Fruit fly (Drosophila melanogaster): ENCODE measurements around the gene CG11756.
A peak's percentile ranks its signal among the peaks of the same experiment; 100 is the strongest.

Gene CG11756

dm6 chrX:11350505-11351327 lies 2.8 kb downstream of the CG11756 start, which contains the start of gene CG1737 (continued):
- TF ChIP-seq CG15696 (tag; optimal IDR thresholded peaks at IDR 0.05) (no peak), disco-r (GFP tag; optimal IDR thresholded peaks at IDR 0.05) (no peak), pzg (GFP tag; optimal IDR thresholded peaks at IDR 0.05) (peak; percentile 50), Kr (GFP tag; optimal IDR thresholded peaks at IDR 0.05) (no peak), ase (GFP tag; IDR thresholded peaks at IDR 0.05) (no peak), CrebB (tag; optimal IDR thresholded peaks at IDR 0.05) (peak; percentile 27), Fer2 (tag; optimal IDR thresholded peaks at IDR 0.05) (no peak), klu (GFP tag; IDR thresholded peaks at IDR 0.05) (no peak), CG7928 (GFP tag; optimal IDR thresholded peaks at IDR 0.05) (no peak), CG11398 (GFP tag; optimal IDR thresholded peaks at IDR 0.05) (no peak), CG5245 (GFP tag; optimal IDR thresholded peaks at IDR 0.05) (no peak), CG13123 (GFP tag; optimal IDR thresholded peaks at IDR 0.05) (no peak), Ssrp (tag; optimal IDR thresholded peaks at IDR 0.05) (no peak), CG32767 (GFP tag; IDR thresholded peaks at IDR 0.05) (0 out of 2 replicates have a peak, but pooled peaks have one; percentile 17), gcm2 (GFP tag; optimal IDR thresholded peaks at IDR 0.05) (no peak), Bteb2 (GFP tag; optimal IDR thresholded peaks at IDR 0.05) (no peak), CG34224 (GFP tag; IDR thresholded peaks at IDR 0.05; ENCODE audit: partially characterized antibody) (0 out of 3 replicates have a peak, but pooled peaks have one; percentile 23), Gsc (GFP tag; IDR thresholded peaks at IDR 0.05) (no peak), CG10543 (GFP tag; optimal IDR thresholded peaks at IDR 0.05) (peak; percentile 28), CG11504 (tag; optimal IDR thresholded peaks at IDR 0.05) (no peak), Nf-YC (tag; optimal IDR thresholded peaks at IDR 0.05) (peak; percentile 34), cwo (GFP tag; optimal IDR thresholded peaks at IDR 0.05) (no peak), fru (optimal IDR thresholded peaks at IDR 0.05) (no peak), CG4617 (GFP tag; optimal IDR thresholded peaks at IDR 0.05; ENCODE audit: borderline replicate concordance) (peak; percentile 44), hbn (GFP tag; IDR thresholded peaks at IDR 0.05; ENCODE audit: partially characterized antibody) (0 out of 2 replicates have a peak, but pooled peaks have one; percentile 19), Hand (GFP tag; optimal IDR thresholded peaks at IDR 0.05) (no peak), Hr51 (GFP tag; optimal IDR thresholded peaks at IDR 0.05) (no peak), CG4854 (GFP tag; optimal IDR thresholded peaks at IDR 0.05) (no peak), Dfd (GFP tag; optimal IDR thresholded peaks at IDR 0.05) (no peak), Oli (tag; optimal IDR thresholded peaks at IDR 0.05) (no peak), pb (GFP tag; optimal IDR thresholded peaks at IDR 0.05) (no peak), CG15073 (GFP tag; optimal IDR thresholded peaks at IDR 0.05) (no peak), CG12942 (GFP tag; optimal IDR thresholded peaks at IDR 0.05) (no peak), jigr1 (GFP tag; IDR thresholded peaks at IDR 0.05) (no peak), Atf3 (GFP tag; optimal IDR thresholded peaks at IDR 0.05) (no peak), CG10147 (GFP tag; optimal IDR thresholded peaks at IDR 0.05) (no peak), Spps (tag; optimal IDR thresholded peaks at IDR 0.05) (no peak), crp (GFP tag; optimal IDR thresholded peaks at IDR 0.05) (no peak), CG14710 (tag; optimal IDR thresholded peaks at IDR 0.05) (no peak), nau (GFP tag; optimal IDR thresholded peaks at IDR 0.05) (no peak), slbo (GFP tag; IDR thresholded peaks at IDR 0.05) (peak; percentile 64), hth (optimal IDR thresholded peaks at IDR 0.05) (no peak), CG14667 (GFP tag; IDR thresholded peaks at IDR 0.05) (no peak), CG9727 (GFP tag; optimal IDR thresholded peaks at IDR 0.05) (no peak), CG17802 (tag; optimal IDR thresholded peaks at IDR 0.05) (no peak), toy (GFP tag; IDR thresholded peaks at IDR 0.05) (no peak), CoRest (tag; optimal IDR thresholded peaks at IDR 0.05) (no peak), oc (tag; optimal IDR thresholded peaks at IDR 0.05) (no peak), psq (GFP tag; optimal IDR thresholded peaks at IDR 0.05) (no peak)
